Fruit fly (Drosophila melanogaster) S2 (cell line): ENCODE results near the gene Zip89B.

ENCODE experiments used
- CG8478 ChIP-seq: fragments of >200 bp; optimal IDR thresholded peaks from 2 replicates; lab custom pipeline; 2018
- CTCF ChIP-seq, 2 experiments: fragments of >200 bp; optimal IDR thresholded peaks; 2 replicates each; lab custom pipeline; 2018

- no peak for TF ChIP-seq CTCF (optimal IDR thresholded peaks at IDR 0.05; lab: Kevin White, UChicago)
- TF ChIP-seq CG8478: no peak
Observed at dm6 chr3R:16290242-16290824, 15.2 kb upstream of the Zip89B start.
